Fruit fly (Drosophila melanogaster) whole organism, embryonic: ENCODE results near the gene Cyp4d21.
A peak's percentile ranks its signal among the peaks of the same experiment; 100 is the strongest.

Source experiments
- ATbp ChIP-seq: fragments of 200-800 bp; sonication (Bioruptor generic); optimal IDR thresholded peaks from 2 replicates; lab custom pipeline; 2017; ENCODE audit warnings: missing biosample characterization, mild to moderate bottlenecking, missing genetic modification characterization, missing genetic modification reagents
- Asciz ChIP-seq: fragments of 200-800 bp; sonication (Bioruptor generic); optimal IDR thresholded peaks from 2 replicates; lab custom pipeline; 2017; ENCODE audit warnings: missing biosample characterization, mild to moderate bottlenecking, missing genetic modification characterization, missing genetic modification reagents
- CG10565 ChIP-seq: fragments of 200-800 bp; sonication (Bioruptor generic); optimal IDR thresholded peaks from 3 replicates; lab custom pipeline; 2016; ENCODE audit warnings: missing biosample characterization, mild to moderate bottlenecking, missing genetic modification characterization
- CG11560 ChIP-seq: fragments of 200-800 bp; sonication (Bioruptor generic); IDR thresholded peaks from 3 replicates; pipeline ENCODE4 v1.3.6; 2022; ENCODE audit warnings: missing biosample characterization, missing genetic modification characterization
- CG12104 ChIP-seq: fragments of 200-800 bp; sonication (Bioruptor generic); optimal IDR thresholded peaks from 3 replicates; lab custom pipeline; 2016; ENCODE audit warnings: missing biosample characterization, missing genetic modification characterization
- CG12299 ChIP-seq: fragments of 200-800 bp; sonication (Bioruptor generic); optimal IDR thresholded peaks from 2 replicates; lab custom pipeline; 2018; ENCODE audit warnings: missing biosample characterization, mild to moderate bottlenecking, missing genetic modification characterization
- CG12391 ChIP-seq: fragments of 200-800 bp; sonication (Bioruptor generic); optimal IDR thresholded peaks from 3 replicates; lab custom pipeline; 2018; ENCODE audit warnings: missing biosample characterization, mild to moderate bottlenecking, missing genetic modification characterization, moderate library complexity
- CG12659 ChIP-seq: fragments of 200-800 bp; sonication (Bioruptor generic); optimal IDR thresholded peaks from 3 replicates; lab custom pipeline; 2017; ENCODE audit warnings: mild to moderate bottlenecking, missing biosample characterization, missing genetic modification reagents, missing genetic modification characterization
- CG15696 ChIP-seq: fragments of 200-800 bp; sonication (Bioruptor generic); optimal IDR thresholded peaks from 2 replicates; lab custom pipeline; 2019; ENCODE audit warnings: missing biosample characterization, mild to moderate bottlenecking, missing genetic modification characterization, moderate library complexity
- CG1602 ChIP-seq: fragments of 200-800 bp; sonication (Bioruptor generic); optimal IDR thresholded peaks from 3 replicates; lab custom pipeline; 2016; ENCODE audit warnings: missing biosample characterization, missing genetic modification characterization
- CG17568 ChIP-seq: fragments of 200-800 bp; sonication (Bioruptor generic); optimal IDR thresholded peaks from 2 replicates; lab custom pipeline; 2018; ENCODE audit warnings: missing biosample characterization, mild to moderate bottlenecking, missing genetic modification characterization, moderate library complexity
- CG17829 ChIP-seq: fragments of 200-800 bp; optimal IDR thresholded peaks from 2 replicates; lab custom pipeline; 2019; ENCODE audit warnings: missing biosample characterization, mild to moderate bottlenecking, missing genetic modification characterization, moderate library complexity
- CG2116 ChIP-seq: fragments of 200-800 bp; sonication (Bioruptor generic); optimal IDR thresholded peaks from 3 replicates; lab custom pipeline; 2018; ENCODE audit warnings: missing biosample characterization, mild to moderate bottlenecking, missing genetic modification characterization
- CG3163 ChIP-seq: fragments of 200-800 bp; sonication (Bioruptor generic); optimal IDR thresholded peaks from 3 replicates; lab custom pipeline; 2016; ENCODE audit warnings: missing biosample characterization, missing genetic modification characterization
- CG32532 ChIP-seq: fragments of 200-800 bp; sonication (Bioruptor generic); IDR thresholded peaks from 2 replicates; pipeline ENCODE4 v1.3.6; 2022; ENCODE audit warnings: missing biosample characterization, missing genetic modification characterization
- CG3407 ChIP-seq: fragments of 200-800 bp; sonication (Bioruptor generic); optimal IDR thresholded peaks from 2 replicates; lab custom pipeline; 2018; ENCODE audit warnings: missing biosample characterization, mild to moderate bottlenecking, missing genetic modification characterization
- CG3838 ChIP-seq: fragments of 200-800 bp; sonication (Bioruptor generic); optimal IDR thresholded peaks from 3 replicates; lab custom pipeline; 2016; ENCODE audit warnings: missing biosample characterization, missing genetic modification characterization
- CG3847 ChIP-seq: fragments of 200-800 bp; sonication (Bioruptor generic); IDR thresholded peaks from 2 replicates; pipeline ENCODE4 v1.3.6; 2022; ENCODE audit warnings: missing biosample characterization, missing genetic modification characterization
- CG42726 ChIP-seq: fragments of 200-800 bp; sonication (Bioruptor generic); IDR thresholded peaks from 2 replicates; pipeline ENCODE4 v1.3.6; 2022; ENCODE audit warnings: missing biosample characterization, missing genetic modification characterization; ENCODE audit not compliant: partially characterized antibody
- CG4282 ChIP-seq: fragments of 200-800 bp; sonication (Bioruptor generic); optimal IDR thresholded peaks from 2 replicates; lab custom pipeline; 2016; ENCODE audit warnings: missing biosample characterization, missing genetic modification characterization
- CG4328 ChIP-seq: fragments of 200-800 bp; sonication (Bioruptor generic); optimal IDR thresholded peaks from 3 replicates; lab custom pipeline; 2017; ENCODE audit warnings: missing biosample characterization, missing genetic modification reagents, missing genetic modification characterization
- CG6175 ChIP-seq: fragments of 200-800 bp; sonication (Bioruptor generic); IDR thresholded peaks from 3 replicates; pipeline ENCODE4 v1.3.6; 2022; ENCODE audit warnings: missing biosample characterization, missing genetic modification characterization
- CG6791 ChIP-seq: fragments of 200-800 bp; sonication (Bioruptor generic); IDR thresholded peaks from 3 replicates; pipeline ENCODE4 v1.3.6; 2022; ENCODE audit warnings: missing biosample characterization, missing genetic modification characterization; ENCODE audit not compliant: partially characterized antibody
- CG6854 ChIP-seq: fragments of 200-800 bp; sonication (Bioruptor generic); optimal IDR thresholded peaks from 3 replicates; lab custom pipeline; 2017; ENCODE audit warnings: missing biosample characterization, mild to moderate bottlenecking, missing genetic modification characterization
- CG9609 ChIP-seq: fragments of 200-800 bp; sonication (Bioruptor generic); optimal IDR thresholded peaks from 3 replicates; lab custom pipeline; 2016; ENCODE audit warnings: missing biosample characterization, missing genetic modification characterization
- Fer2 ChIP-seq: fragments of 200-800 bp; sonication (Bioruptor generic); optimal IDR thresholded peaks from 2 replicates; lab custom pipeline; 2018; ENCODE audit warnings: missing biosample characterization, mild to moderate bottlenecking, missing genetic modification characterization, moderate library complexity
- Fer3 ChIP-seq: fragments of 200-800 bp; sonication (Bioruptor generic); optimal IDR thresholded peaks from 2 replicates; lab custom pipeline; 2018; ENCODE audit warnings: missing biosample characterization, mild to moderate bottlenecking, missing genetic modification characterization, moderate library complexity
- Hand ChIP-seq: fragments of 200-800 bp; sonication (Bioruptor generic); optimal IDR thresholded peaks from 2 replicates; lab custom pipeline; 2017; ENCODE audit warnings: mild to moderate bottlenecking, missing biosample characterization, missing genetic modification reagents, missing genetic modification characterization
- Hr3 ChIP-seq: fragments of 200-800 bp; sonication (Bioruptor generic); optimal IDR thresholded peaks from 3 replicates; lab custom pipeline; 2016; ENCODE audit warnings: missing biosample characterization, missing genetic modification characterization
- Kr ChIP-seq: fragments of 200-800 bp; sonication (Bioruptor generic); optimal IDR thresholded peaks from 2 replicates; lab custom pipeline; 2017; ENCODE audit warnings: missing biosample characterization, mild to moderate bottlenecking, missing genetic modification characterization
- Mes4 ChIP-seq: fragments of 200-800 bp; sonication (Bioruptor generic); optimal IDR thresholded peaks from 2 replicates; lab custom pipeline; 2016; ENCODE audit warnings: missing biosample characterization, missing genetic modification characterization
- NfI ChIP-seq: fragments of 200-800 bp; sonication (Bioruptor generic); optimal IDR thresholded peaks from 3 replicates; lab custom pipeline; 2018; ENCODE audit warnings: missing biosample characterization, mild to moderate bottlenecking, missing genetic modification characterization, moderate library complexity
- cg ChIP-seq: fragments of 200-800 bp; sonication (Bioruptor generic); optimal IDR thresholded peaks from 3 replicates; lab custom pipeline; 2019; ENCODE audit warnings: missing biosample characterization, mild to moderate bottlenecking, missing genetic modification characterization, moderate library complexity
- danr ChIP-seq: fragments of 200-800 bp; sonication (Bioruptor generic); IDR thresholded peaks from 2 replicates; pipeline ENCODE4 v1.3.6; 2022; ENCODE audit warnings: missing biosample characterization, missing genetic modification characterization
- dm ChIP-seq: fragments of 200-800 bp; sonication (Bioruptor generic); optimal IDR thresholded peaks from 3 replicates; lab custom pipeline; 2016; ENCODE audit warnings: missing biosample characterization, missing genetic modification characterization
- esg ChIP-seq: fragments of 200-800 bp; sonication (Bioruptor generic); conservative IDR thresholded peaks from 2 replicates; pipeline ENCODE4 v1.3.6; 2022; ENCODE audit warnings: missing biosample characterization, missing genetic modification characterization
- fru ChIP-seq: fragments of >200 bp; optimal IDR thresholded peaks from 2 replicates; lab custom pipeline; 2017
- hb ChIP-seq: fragments of 200-800 bp; sonication (Bioruptor generic); IDR thresholded peaks from 3 replicates; pipeline ENCODE4 v1.3.6; 2022; ENCODE audit warnings: missing biosample characterization, missing genetic modification characterization; ENCODE audit not compliant: partially characterized antibody
- insv ChIP-seq, 2 experiments: fragments of 200-800 bp; sonication (Bioruptor generic); optimal IDR thresholded peaks; 3 replicates each; lab custom pipeline; 2016 to 2018; ENCODE audit warnings: missing biosample characterization in 2 of 2, missing genetic modification characterization in 2 of 2
- jigr1 ChIP-seq: fragments of 200-800 bp; sonication (Bioruptor generic); IDR thresholded peaks from 3 replicates; pipeline ENCODE4 v1.3.6; 2022; ENCODE audit warnings: missing biosample characterization, missing genetic modification characterization
- lbe ChIP-seq: fragments of 200-800 bp; sonication (Bioruptor generic); optimal IDR thresholded peaks from 2 replicates; lab custom pipeline; 2016; ENCODE audit warnings: missing biosample characterization, mild to moderate bottlenecking, missing genetic modification characterization
- maf-S ChIP-seq: fragments of 200-800 bp; sonication (Bioruptor generic); optimal IDR thresholded peaks from 2 replicates; lab custom pipeline; 2016; ENCODE audit warnings: missing biosample characterization, missing genetic modification characterization
- nau ChIP-seq: fragments of 200-800 bp; sonication (Bioruptor generic); optimal IDR thresholded peaks from 3 replicates; lab custom pipeline; 2017; ENCODE audit warnings: missing biosample characterization, mild to moderate bottlenecking, missing genetic modification characterization, missing genetic modification reagents
- odd ChIP-seq: fragments of 200-800 bp; sonication (Bioruptor generic); optimal IDR thresholded peaks from 2 replicates; lab custom pipeline; 2017; ENCODE audit warnings: missing biosample characterization, mild to moderate bottlenecking, missing genetic modification characterization
- pros ChIP-seq: fragments of 200-800 bp; sonication (Bioruptor generic); optimal IDR thresholded peaks from 3 replicates; lab custom pipeline; 2019; ENCODE audit warnings: missing biosample characterization, mild to moderate bottlenecking, missing genetic modification characterization, moderate library complexity
- row ChIP-seq: fragments of 200-800 bp; sonication (Bioruptor generic); IDR thresholded peaks from 3 replicates; pipeline ENCODE4 v1.3.6; 2022; ENCODE audit warnings: missing biosample characterization, missing genetic modification characterization
- sens ChIP-seq: fragments of 200-800 bp; sonication (Bioruptor generic); peaks from one replicate; lab custom pipeline; 2016; ENCODE audit warnings: missing biosample characterization, missing genetic modification characterization
- sob ChIP-seq: fragments of 200-800 bp; sonication (Bioruptor generic); IDR thresholded peaks from 2 replicates; pipeline ENCODE4 v1.3.6; 2022; ENCODE audit warnings: missing biosample characterization, missing genetic modification characterization
- stwl ChIP-seq: fragments of 200-800 bp; sonication (Bioruptor generic); optimal IDR thresholded peaks from 3 replicates; lab custom pipeline; 2018; ENCODE audit warnings: missing biosample characterization, mild to moderate bottlenecking, missing genetic modification characterization, moderate library complexity
- tgo ChIP-seq: fragments of 200-800 bp; sonication (Bioruptor generic); IDR thresholded peaks from 3 replicates; pipeline ENCODE4 v1.3.6; 2022; ENCODE audit warnings: missing biosample characterization, missing genetic modification characterization
- unpg ChIP-seq: fragments of 200-800 bp; sonication (Bioruptor generic); optimal IDR thresholded peaks from 3 replicates; lab custom pipeline; 2018; ENCODE audit warnings: missing biosample characterization, mild to moderate bottlenecking, missing genetic modification characterization, moderate library complexity

Cyp4d21 gene

DNA sequence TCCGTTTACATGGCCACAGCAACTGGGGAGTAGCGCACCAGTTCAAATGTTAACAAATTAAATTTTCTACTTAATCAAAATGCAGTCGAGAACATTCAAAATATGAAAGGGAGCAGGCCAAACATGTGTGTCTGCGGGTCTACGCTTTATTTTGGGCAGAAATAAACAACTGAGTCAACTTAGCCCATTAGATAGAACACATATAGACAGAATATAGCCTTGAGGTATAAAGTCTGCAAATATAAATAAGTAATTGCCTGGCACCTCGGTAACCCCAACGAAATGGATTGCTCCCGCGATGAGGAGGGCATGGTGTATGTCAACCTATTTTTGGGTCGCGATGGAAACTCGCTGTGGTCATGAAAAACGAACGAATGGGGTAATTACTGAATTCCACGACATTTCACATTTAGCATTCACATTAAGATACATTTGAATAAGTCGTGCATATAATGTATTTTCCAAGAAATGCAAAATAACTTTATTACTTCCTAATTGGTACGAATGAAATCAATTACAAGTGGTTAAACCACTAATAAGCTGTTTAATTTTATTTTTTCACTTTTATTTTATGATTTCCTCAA, 23.1 kb downstream of the Cyp4d21 start (continued):
- TF ChIP-seq CG9609 (GFP tag; lab: Kevin White, UChicago) (no peak), CG3838 (GFP tag; lab: Kevin White, UChicago) (no peak), NfI (GFP tag; lab: Kevin White, UChicago) (no peak), jigr1 (GFP tag; lab: Robert Waterston, UW) (no peak), esg (GFP tag; lab: Robert Waterston, UW) (no peak), sens (peak; percentile 73), dm (no peak), CG12104 (GFP tag; lab: Kevin White, UChicago) (no peak), insv (GFP tag; optimal IDR thresholded peaks at IDR 0.05; lab: Kevin White, UChicago) (no peak), CG6791 (GFP tag; lab: Robert Waterston, UW) (no peak), CG4328 (GFP tag; lab: Kevin White, UChicago) (no peak), Asciz (peak; percentile 38), Mes4 (GFP tag; lab: Kevin White, UChicago) (no peak), CG10565 (no peak), CG4282 (GFP tag; lab: Kevin White, UChicago) (no peak), hb (GFP tag; lab: Robert Waterston, UW) (no peak), Fer3 (tag; lab: Kevin White, UChicago) (no peak), CG12299 (tag; lab: Kevin White, UChicago) (no peak), fru (lab: Kevin White, UChicago) (no peak), CG3847 (no peak), CG15696 (tag; lab: Kevin White, UChicago) (peak; percentile 48), stwl (tag; lab: Kevin White, UChicago) (no peak), CG12659 (GFP tag; lab: Kevin White, UChicago) (no peak), lbe (GFP tag; lab: Kevin White, UChicago) (no peak), odd (peak; percentile 39), CG3163 (GFP tag; lab: Kevin White, UChicago) (no peak), CG42726 (no peak), row (GFP tag; lab: Robert Waterston, UW) (no peak), unpg (GFP tag; lab: Kevin White, UChicago) (peak; percentile 23), Kr (no peak), pros (no peak), CG3407 (GFP tag; lab: Kevin White, UChicago) (no peak), Hr3 (GFP tag; lab: Kevin White, UChicago) (no peak), CG17568 (GFP tag; lab: Kevin White, UChicago) (peak; percentile 23), sob (GFP tag; lab: Robert Waterston, UW) (no peak), CG6175 (no peak), CG2116 (GFP tag; lab: Kevin White, UChicago) (no peak), CG1602 (GFP tag; lab: Kevin White, UChicago) (no peak), Fer2 (no peak), CG17829 (tag; lab: Kevin White, UChicago) (peak; percentile 7), CG12391 (no peak), cg (GFP tag; lab: Kevin White, UChicago) (no peak), maf-S (GFP tag; lab: Kevin White, UChicago) (no peak), CG32532 (GFP tag; lab: Robert Waterston, UW) (no peak), CG11560 (no peak), nau (GFP tag; lab: Kevin White, UChicago) (peak; percentile 55), danr (GFP tag; lab: Robert Waterston, UW) (no peak), ATbp (GFP tag; lab: Kevin White, UChicago) (peak; percentile 23), tgo (GFP tag; lab: Robert Waterston, UW) (no peak), Hand (GFP tag; lab: Kevin White, UChicago) (no peak), CG6854 (GFP tag; lab: Kevin White, UChicago) (no peak)
